Fruit fly (Drosophila melanogaster) whole organism, embryonic: ENCODE measurements around the gene scny.

ENCODE experiments used
- CG10366 ChIP-seq: fragments of 200-800 bp; sonication (Bioruptor generic); IDR thresholded peaks from 2 replicates; pipeline ENCODE4 v1.3.6; 2022; ENCODE audit warnings: missing biosample characterization, missing genetic modification characterization
- CG10431 ChIP-seq: fragments of 200-800 bp; sonication (Bioruptor generic); optimal IDR thresholded peaks from 3 replicates; lab custom pipeline; 2018; ENCODE audit warnings: missing biosample characterization, mild to moderate bottlenecking, missing genetic modification characterization
- CG11723 ChIP-seq: fragments of 200-800 bp; sonication (Bioruptor generic); optimal IDR thresholded peaks from 2 replicates; lab custom pipeline; 2017; ENCODE audit warnings: missing biosample characterization, mild to moderate bottlenecking, missing genetic modification characterization
- CG14050 ChIP-seq: fragments of 200-800 bp; sonication (Bioruptor generic); IDR thresholded peaks from 3 replicates; pipeline ENCODE4 v1.3.6; 2022; ENCODE audit warnings: missing biosample characterization, missing genetic modification characterization
- CG16779 ChIP-seq: fragments of 200-800 bp; sonication (Bioruptor generic); IDR thresholded peaks from 2 replicates; pipeline ENCODE4 v1.3.6; 2022; ENCODE audit warnings: missing biosample characterization, missing genetic modification characterization
- CG16813 ChIP-seq: fragments of 200-800 bp; sonication (Bioruptor generic); IDR thresholded peaks from 3 replicates; pipeline ENCODE4 v1.3.6; 2022; ENCODE audit warnings: missing biosample characterization, missing genetic modification characterization; ENCODE audit not compliant: partially characterized antibody
- CG17361 ChIP-seq: fragments of 200-800 bp; sonication (Bioruptor generic); IDR thresholded peaks from 3 replicates; pipeline ENCODE4 v1.3.6; 2022; ENCODE audit warnings: missing biosample characterization, missing genetic modification characterization
- CG18476 ChIP-seq: fragments of 200-800 bp; sonication (Bioruptor generic); optimal IDR thresholded peaks from 2 replicates; lab custom pipeline; 2016; ENCODE audit warnings: missing biosample characterization, mild to moderate bottlenecking, missing genetic modification characterization
- CG2678 ChIP-seq: fragments of 200-800 bp; sonication (Bioruptor generic); optimal IDR thresholded peaks from 3 replicates; lab custom pipeline; 2019; ENCODE audit warnings: missing biosample characterization, mild to moderate bottlenecking, missing genetic modification characterization, moderate library complexity
- CG3163 ChIP-seq: fragments of 200-800 bp; sonication (Bioruptor generic); optimal IDR thresholded peaks from 3 replicates; lab custom pipeline; 2016; ENCODE audit warnings: missing biosample characterization, missing genetic modification characterization
- CG34422 ChIP-seq: fragments of 200-800 bp; sonication (Bioruptor generic); IDR thresholded peaks from 3 replicates; pipeline ENCODE4 v1.3.6; 2022; ENCODE audit warnings: missing biosample characterization, missing genetic modification characterization
- CG4730 ChIP-seq: fragments of 200-800 bp; sonication (Bioruptor generic); IDR thresholded peaks from 2 replicates; pipeline ENCODE4 v1.3.6; 2022; ENCODE audit warnings: missing biosample characterization, missing genetic modification characterization
- CG5953 ChIP-seq: fragments of 200-800 bp; sonication (Bioruptor generic); IDR thresholded peaks from 2 replicates; pipeline ENCODE4 v1.3.6; 2022; ENCODE audit warnings: missing biosample characterization, missing genetic modification characterization
- CG6854 ChIP-seq: fragments of 200-800 bp; sonication (Bioruptor generic); optimal IDR thresholded peaks from 3 replicates; lab custom pipeline; 2017; ENCODE audit warnings: missing biosample characterization, mild to moderate bottlenecking, missing genetic modification characterization
- CG7786 ChIP-seq: fragments of 200-800 bp; sonication (Bioruptor generic); optimal IDR thresholded peaks from 2 replicates; lab custom pipeline; 2016; ENCODE audit warnings: missing biosample characterization, missing genetic modification characterization
- CoRest ChIP-seq: fragments of 200-800 bp; sonication (Bioruptor generic); optimal IDR thresholded peaks from 3 replicates; lab custom pipeline; 2018; ENCODE audit warnings: missing biosample characterization, mild to moderate bottlenecking, missing genetic modification characterization, moderate library complexity
- Dbx ChIP-seq: fragments of 200-800 bp; sonication (Bioruptor generic); IDR thresholded peaks from 3 replicates; pipeline ENCODE4 v1.3.6; 2022; ENCODE audit warnings: missing biosample characterization, missing genetic modification characterization
- Dip3 ChIP-seq: fragments of 200-800 bp; sonication (Bioruptor generic); optimal IDR thresholded peaks from 3 replicates; lab custom pipeline; 2016; ENCODE audit warnings: missing biosample characterization, missing genetic modification characterization
- Gug ChIP-seq: fragments of 200-800 bp; sonication (Bioruptor generic); IDR thresholded peaks from 4 replicates; pipeline ENCODE4 v1.3.6; 2022; ENCODE audit warnings: missing biosample characterization, missing genetic modification characterization
- H15 ChIP-seq: fragments of 200-800 bp; sonication (Bioruptor generic); IDR thresholded peaks from 3 replicates; pipeline ENCODE4 v1.3.6; 2022; ENCODE audit warnings: missing biosample characterization, missing genetic modification characterization
- HHEX ChIP-seq: fragments of 200-800 bp; sonication (Bioruptor generic); optimal IDR thresholded peaks from 3 replicates; lab custom pipeline; 2017; ENCODE audit warnings: missing biosample characterization, mild to moderate bottlenecking, missing genetic modification characterization, missing genetic modification reagents
- Opbp ChIP-seq: fragments of 200-800 bp; sonication (Bioruptor generic); IDR thresholded peaks from 3 replicates; pipeline ENCODE4 v1.3.6; 2022; ENCODE audit warnings: missing biosample characterization, missing genetic modification characterization; ENCODE audit not compliant: partially characterized antibody
- Rfx ChIP-seq: fragments of 200-800 bp; sonication (Bioruptor generic); IDR thresholded peaks from 2 replicates; pipeline ENCODE4 v1.3.6; 2022; ENCODE audit warnings: missing biosample characterization, missing genetic modification characterization
- Xrp1 ChIP-seq: fragments of 200-800 bp; sonication (Bioruptor generic); IDR thresholded peaks from 2 replicates; pipeline ENCODE4 v1.3.6; 2022; ENCODE audit warnings: missing biosample characterization, missing genetic modification characterization
- ab ChIP-seq: fragments of 200-800 bp; sonication (Bioruptor generic); optimal IDR thresholded peaks from 2 replicates; lab custom pipeline; 2016; ENCODE audit warnings: missing biosample characterization, missing genetic modification characterization
- abd-A ChIP-seq: fragments of 200-800 bp; sonication (Bioruptor generic); optimal IDR thresholded peaks from 3 replicates; lab custom pipeline; 2019; ENCODE audit warnings: missing biosample characterization, mild to moderate bottlenecking, missing genetic modification characterization, moderate library complexity
- ase ChIP-seq: fragments of 200-800 bp; sonication (Bioruptor generic); IDR thresholded peaks from 3 replicates; pipeline ENCODE4 v1.3.6; 2022; ENCODE audit warnings: missing biosample characterization, missing genetic modification characterization
- bbx ChIP-seq: fragments of 200-800 bp; sonication (Bioruptor generic); IDR thresholded peaks from 2 replicates; pipeline ENCODE4 v1.3.6; 2022; ENCODE audit warnings: missing biosample characterization, missing genetic modification characterization; ENCODE audit not compliant: partially characterized antibody
- bowl ChIP-seq: fragments of 200-800 bp; sonication (Bioruptor generic); IDR thresholded peaks from 2 replicates; pipeline ENCODE4 v1.3.6; 2022; ENCODE audit warnings: missing biosample characterization, missing genetic modification characterization
- br ChIP-seq: fragments of >200 bp; optimal IDR thresholded peaks from 2 replicates; lab custom pipeline; 2017
- chm ChIP-seq: fragments of 200-800 bp; sonication (Bioruptor generic); IDR thresholded peaks from 2 replicates; pipeline ENCODE4 v1.3.6; 2022; ENCODE audit warnings: missing biosample characterization, missing genetic modification characterization
- dimm ChIP-seq: fragments of 200-800 bp; sonication (Bioruptor generic); IDR thresholded peaks from 2 replicates; pipeline ENCODE4 v1.3.6; 2022; ENCODE audit warnings: missing biosample characterization, missing genetic modification characterization
- emc ChIP-seq: fragments of 200-800 bp; sonication (Bioruptor generic); optimal IDR thresholded peaks from 2 replicates; lab custom pipeline; 2016; ENCODE audit warnings: missing biosample characterization, missing genetic modification characterization
- eyg ChIP-seq: fragments of 200-800 bp; sonication (Bioruptor generic); optimal IDR thresholded peaks from 3 replicates; lab custom pipeline; 2016; ENCODE audit warnings: missing biosample characterization, missing genetic modification characterization
- gce ChIP-seq: fragments of 200-800 bp; sonication (Bioruptor generic); IDR thresholded peaks from 3 replicates; pipeline ENCODE4 v1.3.6; 2022; ENCODE audit warnings: missing biosample characterization, missing genetic modification characterization
- gcm ChIP-seq: fragments of 200-800 bp; sonication (Bioruptor generic); optimal IDR thresholded peaks from 2 replicates; lab custom pipeline; 2019; ENCODE audit warnings: missing biosample characterization, mild to moderate bottlenecking, missing genetic modification characterization, moderate library complexity
- hbn ChIP-seq: fragments of 200-800 bp; sonication (Bioruptor generic); IDR thresholded peaks from 2 replicates; pipeline ENCODE4 v1.3.6; 2022; ENCODE audit warnings: missing biosample characterization, missing genetic modification characterization; ENCODE audit not compliant: partially characterized antibody
- hth ChIP-seq: fragments of >200 bp; optimal IDR thresholded peaks from 2 replicates; lab custom pipeline; 2017; ENCODE audit warnings: inconsistent platforms
- insv ChIP-seq, 2 experiments: fragments of 200-800 bp; sonication (Bioruptor generic); optimal IDR thresholded peaks; 3 replicates each; lab custom pipeline; 2016 to 2018; ENCODE audit warnings: missing biosample characterization in 2 of 2, missing genetic modification characterization in 2 of 2
- pho ChIP-seq: fragments of 200-800 bp; sonication (Bioruptor generic); optimal IDR thresholded peaks from 2 replicates; lab custom pipeline; 2016; ENCODE audit warnings: missing biosample characterization, missing genetic modification characterization
- prd ChIP-seq, 3 experiments: fragments of >200 bp in 2 of 3; fragments of 200-800 bp in 1 of 3; sonication (Bioruptor generic) in 1 of 3; optimal IDR thresholded peaks in 2 of 3; IDR thresholded peaks in 1 of 3; 2 replicates in 2 of 3; 3 replicates in 1 of 3; pipeline versions ENCODE4 v1.3.6 to Lab custom; 2017 to 2022; ENCODE audit warnings: missing biosample characterization in 1 of 3, missing genetic modification characterization in 1 of 3
- pzg ChIP-seq: fragments of 200-800 bp; sonication (Bioruptor generic); optimal IDR thresholded peaks from 3 replicates; lab custom pipeline; 2018; ENCODE audit warnings: missing biosample characterization, mild to moderate bottlenecking, missing genetic modification characterization, moderate library complexity
- row ChIP-seq: fragments of 200-800 bp; sonication (Bioruptor generic); IDR thresholded peaks from 3 replicates; pipeline ENCODE4 v1.3.6; 2022; ENCODE audit warnings: missing biosample characterization, missing genetic modification characterization
- salm ChIP-seq: fragments of 200-800 bp; sonication (Bioruptor generic); optimal IDR thresholded peaks from 2 replicates; lab custom pipeline; 2018; ENCODE audit warnings: missing biosample characterization, mild to moderate bottlenecking, missing genetic modification characterization
- scrt ChIP-seq: fragments of 200-800 bp; sonication (Bioruptor generic); optimal IDR thresholded peaks from 2 replicates; lab custom pipeline; 2018; ENCODE audit warnings: missing biosample characterization, mild to moderate bottlenecking, missing genetic modification characterization, moderate library complexity
- sens ChIP-seq: fragments of 200-800 bp; sonication (Bioruptor generic); peaks from one replicate; lab custom pipeline; 2016; ENCODE audit warnings: missing biosample characterization, missing genetic modification characterization
- sisA ChIP-seq: fragments of 200-800 bp; sonication (Bioruptor generic); IDR thresholded peaks from 2 replicates; pipeline ENCODE4 v1.3.6; 2022; ENCODE audit warnings: missing biosample characterization, missing genetic modification characterization
- slbo ChIP-seq: fragments of 200-800 bp; sonication (Bioruptor generic); IDR thresholded peaks from 2 replicates; pipeline ENCODE4 v1.3.6; 2022; ENCODE audit warnings: missing biosample characterization, missing genetic modification characterization
- slou ChIP-seq: fragments of 200-800 bp; sonication (Bioruptor generic); optimal IDR thresholded peaks from 3 replicates; lab custom pipeline; 2016; ENCODE audit warnings: missing biosample characterization, missing genetic modification characterization
- slp2 ChIP-seq: fragments of 200-800 bp; sonication (Bioruptor generic); optimal IDR thresholded peaks from 2 replicates; lab custom pipeline; 2016; ENCODE audit warnings: missing biosample characterization, missing genetic modification characterization
- zf30C ChIP-seq: fragments of 200-800 bp; sonication (Bioruptor generic); optimal IDR thresholded peaks from 3 replicates; lab custom pipeline; 2018; ENCODE audit warnings: missing biosample characterization, mild to moderate bottlenecking, missing genetic modification characterization

The scny gene

DNA sequence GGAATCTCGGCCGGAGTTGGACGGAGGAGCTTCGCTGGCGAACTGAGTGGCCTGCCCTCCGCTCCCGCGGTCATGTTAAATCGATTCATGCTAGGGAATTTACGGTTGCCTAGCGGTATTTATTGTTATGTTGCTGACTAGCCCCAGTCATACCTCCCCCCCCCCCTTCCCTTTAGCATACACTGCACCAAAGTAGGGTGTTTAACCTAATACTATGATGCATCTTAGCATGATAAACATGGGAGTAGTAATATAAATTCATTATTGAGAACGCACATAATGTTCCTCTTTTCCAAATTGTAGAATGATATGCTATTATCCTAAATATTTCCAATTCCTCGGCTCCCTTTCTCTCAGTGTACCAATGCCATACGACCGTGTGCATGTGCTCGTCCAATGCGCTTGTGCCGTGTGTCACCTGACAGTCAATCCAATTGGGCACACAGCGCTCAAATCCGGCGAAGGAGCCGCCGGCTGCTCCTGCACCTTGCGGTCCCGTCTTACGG lies 27.7 kb downstream of the scny start, which contains the start of gene Tektin-C (continued):
- TF ChIP-seq row (GFP tag; lab: Robert Waterston, UW) (peak; percentile 40; the same call in 1 of the 3 replicates), CG16779 (GFP tag; lab: Robert Waterston, UW) (0 out of 2 replicates have a peak, but pooled peaks have one; percentile 6), hth (lab: Kevin White, UChicago) (no peak), Dip3 (GFP tag; lab: Kevin White, UChicago) (no peak), CG6854 (GFP tag; lab: Kevin White, UChicago) (no peak), slp2 (GFP tag; lab: Kevin White, UChicago) (no peak), CG4730 (GFP tag; lab: Robert Waterston, UW) (no peak), Xrp1 (peak; percentile 57; the same call in 1 of the 2 replicates), CG17361 (GFP tag; lab: Robert Waterston, UW) (0 out of 3 replicates have a peak, but pooled peaks have one; percentile 8), CG3163 (GFP tag; lab: Kevin White, UChicago) (no peak), salm (no peak), slbo (GFP tag; lab: Robert Waterston, UW) (0 out of 2 replicates have a peak, but pooled peaks have one; percentile 27), emc (GFP tag; lab: Kevin White, UChicago) (no peak), Rfx (no peak), CG10431 (GFP tag; lab: Kevin White, UChicago) (no peak), br (no peak), chm (no peak), CG7786 (GFP tag; lab: Kevin White, UChicago) (no peak), abd-A (tag; lab: Kevin White, UChicago) (no peak), Opbp (GFP tag; lab: Robert Waterston, UW) (no peak), CG18476 (GFP tag; lab: Kevin White, UChicago) (no peak), hbn (no peak), scrt (GFP tag; lab: Kevin White, UChicago) (no peak), ase (0 out of 3 replicates have a peak, but pooled peaks have one; percentile 46), slou (GFP tag; lab: Kevin White, UChicago) (no peak), dimm (no peak), H15 (GFP tag; lab: Robert Waterston, UW) (peak; percentile 51; the same call in 1 of the 3 replicates), CG11723 (GFP tag; lab: Kevin White, UChicago) (no peak), CG14050 (peak; percentile 10; the same call in 1 of the 3 replicates), sisA (GFP tag; lab: Robert Waterston, UW) (peak; percentile 15; the same call in 1 of the 2 replicates), eyg (no peak), HHEX (GFP tag; lab: Kevin White, UChicago) (no peak), CG10366 (GFP tag; lab: Robert Waterston, UW) (peak; percentile 17; the same call in 1 of the 2 replicates), pho (GFP tag; lab: Kevin White, UChicago) (no peak), bowl (GFP tag; lab: Robert Waterston, UW) (no peak), prd (optimal IDR thresholded peaks at IDR 0.05; lab: Kevin White, UChicago) (no peak), prd (GFP tag; IDR thresholded peaks at IDR 0.05; lab: Robert Waterston, UW) (peak; percentile 57; the same call in 2 of the 3 replicates), gcm (GFP tag; lab: Kevin White, UChicago) (no peak), CoRest (no peak), CG2678 (no peak), bbx (GFP tag; lab: Robert Waterston, UW) (no peak), zf30C (no peak), CG5953 (GFP tag; lab: Robert Waterston, UW) (no peak), CG34422 (GFP tag; lab: Robert Waterston, UW) (no peak), sens (GFP tag; lab: Kevin White, UChicago) (peak; percentile 48), pzg (GFP tag; lab: Kevin White, UChicago) (no peak), CG16813 (GFP tag; lab: Robert Waterston, UW) (no peak), ab (GFP tag; lab: Kevin White, UChicago) (no peak), Gug (GFP tag; lab: Robert Waterston, UW) (0 out of 4 replicates have a peak, but pooled peaks have one; percentile 26), Dbx (GFP tag; lab: Robert Waterston, UW) (no peak), insv (GFP tag; optimal IDR thresholded peaks at IDR 0.05; lab: Kevin White, UChicago) (no peak), gce (GFP tag; lab: Robert Waterston, UW) (no peak)
